Worm (Caenorhabditis elegans) whole organism, L4 larva: ENCODE data around the gene eri-3.

Source experiments
- F10B5.3 ChIP-seq: sonication (generic microtip); optimal IDR thresholded peaks from 2 replicates; lab custom pipeline; 2016; ENCODE audit warnings: mild to moderate bottlenecking, missing genetic modification characterization, missing compliant biosample characterization
- F26F4.8 ChIP-seq: fragments of 200-800 bp; sonication (Bioruptor generic); conservative IDR thresholded peaks from 2 replicates; pipeline ENCODE4 v1.3.6; 2022; ENCODE audit warnings: missing genetic modification characterization, missing compliant biosample characterization
- F37D6.2 ChIP-seq: sonication (generic microtip); optimal IDR thresholded peaks from 2 replicates; lab custom pipeline; 2016; ENCODE audit warnings: mild to moderate bottlenecking, missing genetic modification characterization, missing compliant biosample characterization
- F49E8.2 ChIP-seq: sonication (generic microtip); optimal IDR thresholded peaks from 2 replicates; lab custom pipeline; 2016; ENCODE audit warnings: missing compliant biosample characterization, mild to moderate bottlenecking, missing genetic modification characterization, borderline replicate concordance
- T20F7.1 ChIP-seq: fragments of 200-800 bp; sonication (Bioruptor generic); optimal IDR thresholded peaks from 2 replicates; lab custom pipeline; 2018; ENCODE audit warnings: mild to moderate bottlenecking, missing genetic modification characterization, missing compliant biosample characterization
- Y48G9A.11 ChIP-seq: fragments of 200-800 bp; sonication (Bioruptor generic); IDR thresholded peaks from 2 replicates; pipeline ENCODE4 v1.3.6; 2022; ENCODE audit warnings: missing genetic modification reagents, missing genetic modification characterization, missing compliant biosample characterization
- ZK546.5 ChIP-seq, 2 experiments: sonication (generic microtip); optimal IDR thresholded peaks; 2 replicates each; lab custom pipeline; 2017; ENCODE audit warnings: missing biosample characterization in 2 of 2, missing genetic modification characterization in 2 of 2
- aly-2 ChIP-seq: sonication (generic microtip); optimal IDR thresholded peaks from 2 replicates; lab custom pipeline; 2018; ENCODE audit warnings: missing biosample characterization, missing genetic modification characterization
- ama-1 ChIP-seq: fragments of 150-350 bp; optimal IDR thresholded peaks from 2 replicates; lab custom pipeline; 2014; ENCODE audit warnings: inconsistent platforms, mixed read lengths
- arid-1 ChIP-seq: fragments of 200-800 bp; sonication (Bioruptor generic); conservative IDR thresholded peaks from 2 replicates; pipeline ENCODE4 v1.3.6; 2022; ENCODE audit warnings: missing genetic modification reagents, missing genetic modification characterization, missing compliant biosample characterization
- ceh-28 ChIP-seq: fragments of 150-350 bp; optimal IDR thresholded peaks from 2 replicates; lab custom pipeline; 2014; ENCODE audit warnings: missing biosample characterization, missing genetic modification reagents, missing genetic modification characterization
- ceh-44 ChIP-seq: fragments of 200-800 bp; sonication (Bioruptor generic); IDR thresholded peaks from 2 replicates; pipeline ENCODE4 v1.3.6; 2022; ENCODE audit warnings: missing genetic modification reagents, missing genetic modification characterization, missing compliant biosample characterization
- ceh-62 ChIP-seq: sonication (generic microtip); optimal IDR thresholded peaks from 2 replicates; lab custom pipeline; 2017; ENCODE audit warnings: missing biosample characterization, missing genetic modification characterization
- daf-12 ChIP-seq: fragments of 150-350 bp; optimal IDR thresholded peaks from 2 replicates; lab custom pipeline; 2014; ENCODE audit warnings: missing biosample characterization, missing genetic modification reagents, missing genetic modification characterization
- daf-8 ChIP-seq: fragments of 200-800 bp; sonication (Bioruptor generic); IDR thresholded peaks from 2 replicates; pipeline ENCODE4 v1.3.6; 2022; ENCODE audit warnings: missing genetic modification characterization, missing compliant biosample characterization
- dmd-8 ChIP-seq: fragments of 200-800 bp; sonication (Bioruptor generic); IDR thresholded peaks from 2 replicates; pipeline ENCODE4 v1.3.6; 2022; ENCODE audit warnings: missing genetic modification characterization, missing compliant biosample characterization
- dpl-1 ChIP-seq: fragments of 150-350 bp; optimal IDR thresholded peaks from 2 replicates; lab custom pipeline; 2014; ENCODE audit warnings: missing biosample characterization, missing genetic modification reagents, missing genetic modification characterization
- dve-1 ChIP-seq: sonication (generic microtip); optimal IDR thresholded peaks from 2 replicates; lab custom pipeline; 2017; ENCODE audit warnings: antibody characterized with exemption, mild to moderate bottlenecking, missing genetic modification characterization, missing compliant biosample characterization; ENCODE audit not compliant: insufficient read depth
- egl-43 ChIP-seq: fragments of 200-800 bp; sonication (Bioruptor generic); IDR thresholded peaks from 2 replicates; pipeline ENCODE4 v1.3.6; 2022; ENCODE audit warnings: missing genetic modification reagents, missing genetic modification characterization, missing compliant biosample characterization
- hlh-11 ChIP-seq: fragments of 200-800 bp; sonication (Bioruptor generic); optimal IDR thresholded peaks from 2 replicates; lab custom pipeline; 2018; ENCODE audit warnings: mild to moderate bottlenecking, missing genetic modification characterization, missing compliant biosample characterization
- hlh-30 ChIP-seq: sonication (generic microtip); optimal IDR thresholded peaks from 2 replicates; lab custom pipeline; 2017; ENCODE audit warnings: antibody characterized with exemption, mild to moderate bottlenecking, missing genetic modification characterization, missing compliant biosample characterization; ENCODE audit not compliant: insufficient read depth
- lin-13 ChIP-seq: fragments of 150-350 bp; optimal IDR thresholded peaks from 2 replicates; lab custom pipeline; 2014; ENCODE audit warnings: missing biosample characterization, missing genetic modification reagents, missing genetic modification characterization
- lin-29 ChIP-seq: fragments of 200-800 bp; sonication (Bioruptor generic); IDR thresholded peaks from 2 replicates; pipeline ENCODE4 v1.3.6; 2022; ENCODE audit warnings: missing genetic modification reagents, missing genetic modification characterization, missing compliant biosample characterization
- lir-3 ChIP-seq: sonication (generic microtip); optimal IDR thresholded peaks from 2 replicates; lab custom pipeline; 2016; ENCODE audit warnings: mild to moderate bottlenecking, missing genetic modification characterization, missing compliant biosample characterization
- lsy-2 ChIP-seq, 2 experiments: fragments of 150-350 bp in 1 of 2; sonication (generic microtip) in 1 of 2; optimal IDR thresholded peaks; 2 replicates each; lab custom pipeline; 2014 to 2017; ENCODE audit warnings: missing biosample characterization in 2 of 2, missing genetic modification characterization in 2 of 2
- madf-5 ChIP-seq, 2 experiments: fragments of 200-800 bp; sonication (Bioruptor generic); IDR thresholded peaks; 2 replicates each; pipeline ENCODE4 v1.3.6; 2022; ENCODE audit warnings: missing compliant biosample characterization in 2 of 2, missing genetic modification characterization in 2 of 2
- mdl-1 ChIP-seq, 2 experiments: fragments of 150-350 bp in 1 of 2; sonication (generic microtip) in 1 of 2; optimal IDR thresholded peaks; 2 replicates each; lab custom pipeline; 2014 to 2017; ENCODE audit warnings: missing biosample characterization in 2 of 2, missing genetic modification characterization in 2 of 2
- mep-1 ChIP-seq: fragments of 150-350 bp; sonication (generic microtip); optimal IDR thresholded peaks from 3 replicates; lab custom pipeline; 2014; ENCODE audit warnings: missing biosample characterization, missing genetic modification characterization
- mes-2 ChIP-seq: sonication (generic microtip); optimal IDR thresholded peaks from 2 replicates; lab custom pipeline; 2016; ENCODE audit warnings: missing genotype, mild to moderate bottlenecking, missing genetic modification characterization, missing compliant biosample characterization; ENCODE audit not compliant: poor library complexity, severe bottlenecking
- mxl-3 ChIP-seq: fragments of 200-800 bp; sonication (Bioruptor generic); optimal IDR thresholded peaks from 2 replicates; lab custom pipeline; 2018; ENCODE audit warnings: mild to moderate bottlenecking, missing genetic modification characterization, missing compliant biosample characterization
- nhr-10 ChIP-seq: fragments of 150-350 bp; optimal IDR thresholded peaks from 2 replicates; lab custom pipeline; 2014; ENCODE audit warnings: missing biosample characterization, missing genetic modification characterization
- nhr-102 ChIP-seq: sonication (generic microtip); optimal IDR thresholded peaks from 2 replicates; lab custom pipeline; 2016; ENCODE audit warnings: mild to moderate bottlenecking, missing genetic modification characterization, moderate library complexity, missing compliant biosample characterization
- nhr-11 ChIP-seq: fragments of 150-350 bp; optimal IDR thresholded peaks from 2 replicates; lab custom pipeline; 2014; ENCODE audit warnings: missing biosample characterization, missing genetic modification characterization
- nhr-111 ChIP-seq: fragments of 200-800 bp; sonication (Bioruptor generic); optimal IDR thresholded peaks from 2 replicates; lab custom pipeline; 2018; ENCODE audit warnings: mild to moderate bottlenecking, missing genetic modification characterization, missing compliant biosample characterization
- nhr-237 ChIP-seq: sonication (generic microtip); optimal IDR thresholded peaks from 2 replicates; lab custom pipeline; 2017; ENCODE audit warnings: missing biosample characterization, missing genetic modification characterization
- nhr-28 ChIP-seq: fragments of 150-350 bp; optimal IDR thresholded peaks from 2 replicates; lab custom pipeline; 2014; ENCODE audit warnings: missing biosample characterization, missing genetic modification characterization
- nhr-42 ChIP-seq: fragments of 200-800 bp; sonication (Bioruptor generic); IDR thresholded peaks from 2 replicates; pipeline ENCODE4 v1.3.6; 2022; ENCODE audit warnings: missing genetic modification characterization, missing compliant biosample characterization
- nhr-6 ChIP-seq: fragments of 150-350 bp; optimal IDR thresholded peaks from 2 replicates; lab custom pipeline; 2014; ENCODE audit warnings: missing biosample characterization, missing genetic modification characterization
- nhr-76 ChIP-seq: fragments of 150-350 bp; optimal IDR thresholded peaks from 2 replicates; lab custom pipeline; 2014; ENCODE audit warnings: missing biosample characterization, missing genetic modification characterization
- nhr-77 ChIP-seq: fragments of 150-350 bp; optimal IDR thresholded peaks from 2 replicates; lab custom pipeline; 2014; ENCODE audit warnings: missing biosample characterization, missing genetic modification characterization
- php-3 ChIP-seq: fragments of 200-800 bp; sonication (Bioruptor generic); IDR thresholded peaks from 2 replicates; pipeline ENCODE4 v1.3.6; 2022; ENCODE audit warnings: missing genetic modification reagents, missing genetic modification characterization, missing compliant biosample characterization
- pqm-1 ChIP-seq: sonication (generic microtip); optimal IDR thresholded peaks from 2 replicates; lab custom pipeline; 2017; ENCODE audit warnings: missing biosample characterization, missing genetic modification characterization
- skn-1 ChIP-seq: fragments of 150-350 bp; optimal IDR thresholded peaks from 2 replicates; lab custom pipeline; 2014; ENCODE audit warnings: missing biosample characterization, missing genetic modification characterization
- snpc-4 ChIP-seq: fragments of 150-350 bp; optimal IDR thresholded peaks from 2 replicates; lab custom pipeline; 2014; ENCODE audit warnings: missing biosample characterization, missing genetic modification characterization
- unc-130 ChIP-seq: sonication (generic microtip); optimal IDR thresholded peaks from 2 replicates; lab custom pipeline; 2016; ENCODE audit warnings: missing genetic modification reagents, missing genetic modification characterization, missing compliant biosample characterization
- unc-39 ChIP-seq: sonication (generic microtip); optimal IDR thresholded peaks from 2 replicates; lab custom pipeline; 2017; ENCODE audit warnings: missing biosample characterization, missing genetic modification characterization
- unc-62 ChIP-seq, 3 experiments: fragments of 150-350 bp in 1 of 3; sonication (generic microtip); optimal IDR thresholded peaks in 2 of 3; peaks in 1 of 3; 1 replicate in 1 of 3; 2 replicates in 2 of 3; lab custom pipeline; 2014 to 2017; ENCODE audit warnings: missing biosample characterization in 3 of 3, missing genetic modification characterization in 3 of 3, missing genetic modification reagents in 3 of 3, missing genotype in 1 of 3
- vab-7 ChIP-seq: fragments of 200-800 bp; sonication (Bioruptor generic); IDR thresholded peaks from 2 replicates; pipeline ENCODE4 v1.3.6; 2022; ENCODE audit warnings: missing genetic modification reagents, missing genetic modification characterization, missing compliant biosample characterization
- zag-1 ChIP-seq: fragments of 150-350 bp; optimal IDR thresholded peaks from 2 replicates; lab custom pipeline; 2014; ENCODE audit warnings: missing biosample characterization, missing genetic modification characterization
- zfp-3 ChIP-seq: fragments of 200-800 bp; sonication (Bioruptor generic); conservative IDR thresholded peaks from 2 replicates; pipeline ENCODE4 v1.3.6; 2022; ENCODE audit warnings: missing genetic modification reagents, missing genetic modification characterization, missing compliant biosample characterization
- zip-11 ChIP-seq: fragments of 200-800 bp; sonication (Bioruptor generic); IDR thresholded peaks from 2 replicates; pipeline ENCODE4 v1.3.6; 2022; ENCODE audit warnings: missing genetic modification characterization, missing compliant biosample characterization
- ztf-11 ChIP-seq: fragments of 150-350 bp; optimal IDR thresholded peaks from 2 replicates; lab custom pipeline; 2014; ENCODE audit warnings: missing biosample characterization, missing genetic modification characterization

Gene eri-3

ce11 chrII:1143173-1143738, 19.9 kb downstream of the eri-3 start (continued):
- TF ChIP-seq dmd-8 (GFP tag; lab: Robert Waterston, UW) (no peak), aly-2 (tag; lab: Kevin White, UChicago) (no peak), arid-1 (GFP tag; lab: Robert Waterston, UW) (no peak), F26F4.8 (GFP tag; lab: Robert Waterston, UW) (no peak), unc-62 (GFP tag; optimal IDR thresholded peaks at IDR 0.05 in 1 of 2; lab: Kevin White, UChicago) (peak in 1 of 2 experiments; percentile 10), unc-62 (tag; optimal IDR thresholded peaks at IDR 0.05; lab: Kevin White, UChicago) (no peak), F10B5.3 (tag; lab: Kevin White, UChicago) (no peak), unc-39 (tag; lab: Kevin White, UChicago) (no peak), mep-1 (peak; percentile 24), T20F7.1 (GFP tag; lab: Kevin White, UChicago) (peak; percentile 7), nhr-10 (tag; lab: Kevin White, UChicago) (no peak), daf-8 (GFP tag; lab: Robert Waterston, UW) (no peak), skn-1 (tag; lab: Kevin White, UChicago) (no peak), ceh-44 (GFP tag; lab: Robert Waterston, UW) (no peak), madf-5 (GFP tag; IDR thresholded peaks at IDR 0.05; lab: Robert Waterston, UW) (peak in 1 of 2 experiments; percentile 39; a peak in 1 of 4 replicates), snpc-4 (tag; lab: Kevin White, UChicago) (no peak), nhr-77 (no peak), zfp-3 (GFP tag; lab: Robert Waterston, UW) (no peak), php-3 (GFP tag; lab: Robert Waterston, UW) (0 out of 2 replicates have a peak, but pooled peaks have one; percentile 29), zag-1 (tag; lab: Kevin White, UChicago) (no peak), Y48G9A.11 (GFP tag; lab: Robert Waterston, UW) (no peak), nhr-28 (tag; lab: Kevin White, UChicago) (peak; percentile 44), nhr-76 (tag; lab: Kevin White, UChicago) (no peak), mdl-1 (tag; optimal IDR thresholded peaks at IDR 0.05; lab: Kevin White, UChicago) (no peak), dve-1 (tag; lab: Kevin White, UChicago) (peak; percentile 36), pqm-1 (tag; lab: Kevin White, UChicago) (peak; percentile 16), vab-7 (GFP tag; lab: Robert Waterston, UW) (no peak), lin-13 (no peak), lir-3 (tag; lab: Kevin White, UChicago) (no peak), ceh-28 (no peak), zip-11 (GFP tag; lab: Robert Waterston, UW) (no peak), F49E8.2 (tag; lab: Kevin White, UChicago) (no peak), mes-2 (tag; lab: Kevin White, UChicago) (peak; percentile 38), ceh-62 (tag; lab: Kevin White, UChicago) (no peak), mxl-3 (GFP tag; lab: Kevin White, UChicago) (no peak), nhr-6 (no peak), unc-130 (GFP tag; lab: Kevin White, UChicago) (no peak), egl-43 (GFP tag; lab: Robert Waterston, UW) (no peak), lsy-2 (tag; optimal IDR thresholded peaks at IDR 0.05; lab: Kevin White, UChicago) (peak in 1 of 2 experiments; percentile 11), nhr-237 (no peak), nhr-11 (tag; lab: Kevin White, UChicago) (no peak), ztf-11 (no peak), nhr-42 (GFP tag; lab: Robert Waterston, UW) (no peak), F37D6.2 (tag; lab: Kevin White, UChicago) (no peak), hlh-11 (peak; percentile 64), daf-12 (tag; lab: Kevin White, UChicago) (no peak), nhr-111 (GFP tag; lab: Kevin White, UChicago) (no peak), ama-1 (no peak), hlh-30 (tag; lab: Kevin White, UChicago) (peak; percentile 39), ZK546.5 (tag; optimal IDR thresholded peaks at IDR 0.05; lab: Kevin White, UChicago) (no peak), dpl-1 (GFP tag; lab: Kevin White, UChicago) (peak; percentile 11), lin-29 (no peak), nhr-102 (tag; lab: Kevin White, UChicago) (no peak)
